Fruit fly (Drosophila melanogaster) whole organism, embryonic: Measurements from ENCODE around the gene LanB1.

Experiments
- Abd-B ChIP-seq: fragments of 200-800 bp; sonication (Bioruptor generic); optimal IDR thresholded peaks from 2 replicates; lab custom pipeline; 2018; ENCODE audit warnings: missing biosample characterization, mild to moderate bottlenecking, missing genetic modification characterization, moderate library complexity
- Blimp-1 ChIP-seq: fragments of 200-800 bp; sonication (Bioruptor generic); optimal IDR thresholded peaks from 3 replicates; lab custom pipeline; 2018; ENCODE audit warnings: missing biosample characterization, missing genetic modification characterization, mild to moderate bottlenecking, moderate library complexity, missing genetic modification reagents
- CG12236 ChIP-seq: fragments of 200-800 bp; sonication (Bioruptor generic); optimal IDR thresholded peaks from 2 replicates; lab custom pipeline; 2016; ENCODE audit warnings: missing biosample characterization, missing genetic modification characterization
- CG3847 ChIP-seq: fragments of 200-800 bp; sonication (Bioruptor generic); IDR thresholded peaks from 2 replicates; pipeline ENCODE4 v1.3.6; 2022; ENCODE audit warnings: missing biosample characterization, missing genetic modification characterization
- CG8765 ChIP-seq: fragments of 200-800 bp; sonication (Bioruptor generic); IDR thresholded peaks from 2 replicates; pipeline ENCODE4 v1.3.6; 2022; ENCODE audit warnings: missing biosample characterization, missing genetic modification characterization
- Dad ChIP-seq: fragments of 200-800 bp; sonication (Bioruptor generic); optimal IDR thresholded peaks from 3 replicates; lab custom pipeline; 2016; ENCODE audit warnings: missing biosample characterization, missing genetic modification characterization
- Nf-YA ChIP-seq: fragments of 200-800 bp; sonication (Bioruptor generic); IDR thresholded peaks from 2 replicates; pipeline ENCODE4 v1.3.6; 2022; ENCODE audit warnings: missing biosample characterization, missing genetic modification characterization
- Scr ChIP-seq: fragments of 200-800 bp; sonication (Bioruptor generic); IDR thresholded peaks from 2 replicates; pipeline ENCODE4 v1.3.6; 2022; ENCODE audit warnings: missing biosample characterization, missing genetic modification characterization; ENCODE audit not compliant: partially characterized antibody
- Sin3A ChIP-seq: fragments of >200 bp; optimal IDR thresholded peaks from 2 replicates; lab custom pipeline; 2018
- ind ChIP-seq: fragments of 200-800 bp; sonication (Bioruptor generic); optimal IDR thresholded peaks from 3 replicates; lab custom pipeline; 2016; ENCODE audit warnings: missing biosample characterization, missing genetic modification characterization
- jing ChIP-seq: fragments of 200-800 bp; sonication (Bioruptor generic); optimal IDR thresholded peaks from 2 replicates; lab custom pipeline; 2018; ENCODE audit warnings: missing biosample characterization, mild to moderate bottlenecking, missing genetic modification characterization
- schlank ChIP-seq: fragments of 200-800 bp; sonication (Bioruptor generic); optimal IDR thresholded peaks from 2 replicates; lab custom pipeline; 2018; ENCODE audit warnings: missing biosample characterization, mild to moderate bottlenecking, missing genetic modification characterization

DNA sequence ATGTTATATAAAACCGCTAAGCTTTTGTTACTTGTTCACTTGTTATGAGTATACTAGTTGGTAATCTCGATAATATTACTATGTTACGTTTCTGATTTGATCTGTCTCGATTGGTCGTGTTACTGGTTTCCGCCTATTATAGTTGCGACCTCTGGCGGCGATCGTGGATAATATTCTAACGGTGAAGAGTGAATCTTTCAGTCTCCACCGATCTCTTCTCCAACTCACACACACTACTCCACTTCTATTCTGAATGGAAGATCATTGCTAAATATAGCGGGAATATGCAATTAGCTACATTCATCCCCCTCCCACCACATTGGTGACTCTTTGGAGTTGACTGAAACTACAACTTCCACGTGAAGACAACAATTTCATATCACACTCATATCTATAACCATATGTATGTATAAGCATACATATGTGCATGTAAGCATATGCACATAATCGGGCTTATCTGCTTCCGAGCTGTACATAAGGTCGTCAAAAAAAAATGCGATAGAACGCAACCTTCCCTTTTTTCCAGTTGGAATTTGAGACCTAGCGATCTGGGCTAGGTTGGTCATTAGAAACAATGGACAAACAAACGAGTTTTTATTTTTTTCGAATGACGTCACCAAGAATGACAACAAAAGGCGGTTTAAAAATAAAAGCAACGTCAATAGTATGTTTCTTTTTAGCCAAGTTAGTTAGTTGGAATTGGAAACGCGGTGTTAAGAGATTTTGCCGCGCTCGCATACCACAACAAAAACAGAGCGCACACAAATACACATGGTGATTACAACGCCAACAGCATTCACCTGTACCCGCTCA is 2.1 kb upstream of the LanB1 start:
- no peak for TF ChIP-seq ind (GFP tag; lab: Kevin White, UChicago)
- no peak for TF ChIP-seq jing (GFP tag; lab: Kevin White, UChicago)
- TF ChIP-seq CG12236: no peak
- TF ChIP-seq CG3847 (GFP tag; lab: Robert Waterston, UW): no peak
- TF ChIP-seq Nf-YA (GFP tag; lab: Robert Waterston, UW): 0 out of 2 replicates have a peak, but pooled peaks have one; percentile 31
- no peak for TF ChIP-seq schlank (tag; lab: Kevin White, UChicago)
- TF ChIP-seq Scr: no peak
- TF ChIP-seq Sin3A (lab: Kevin White, UChicago): no peak
- no peak for TF ChIP-seq Dad (GFP tag; lab: Kevin White, UChicago)
- TF ChIP-seq CG8765 (GFP tag; lab: Robert Waterston, UW): no peak
- TF ChIP-seq Blimp-1: no peak
- TF ChIP-seq Abd-B (GFP tag; lab: Kevin White, UChicago): no peak
